Fruit fly (Drosophila melanogaster) whole organism, prepupa: Measurements from ENCODE around the gene Surf1.
A peak's percentile ranks its signal among the peaks of the same experiment; 100 is the strongest.

ENCODE experiments used
- Blimp-1 ChIP-seq: fragments of 200-800 bp; sonication (Bioruptor generic); optimal IDR thresholded peaks from 3 replicates; lab custom pipeline; 2017; ENCODE audit warnings: missing biosample characterization, missing genetic modification characterization, mild to moderate bottlenecking, moderate library complexity, missing genetic modification reagents
- CG10631 ChIP-seq: fragments of 200-800 bp; sonication (Bioruptor generic); optimal IDR thresholded peaks from 2 replicates; lab custom pipeline; 2016; ENCODE audit warnings: missing biosample characterization, missing genetic modification characterization
- CG11294 ChIP-seq: fragments of 200-800 bp; sonication (Bioruptor generic); IDR thresholded peaks from 2 replicates; pipeline ENCODE4 v1.3.6; 2022; ENCODE audit warnings: missing biosample characterization, missing genetic modification characterization
- CG11762 ChIP-seq: fragments of 200-800 bp; sonication (Bioruptor generic); optimal IDR thresholded peaks from 3 replicates; lab custom pipeline; 2016; ENCODE audit warnings: missing biosample characterization, missing genetic modification characterization; ENCODE audit not compliant: insufficient read depth
- CG16779 ChIP-seq: fragments of 200-800 bp; sonication (Bioruptor generic); optimal IDR thresholded peaks from 3 replicates; lab custom pipeline; 2017; ENCODE audit warnings: missing biosample characterization, mild to moderate bottlenecking, missing genetic modification characterization
- CG3032 ChIP-seq: fragments of 200-800 bp; optimal IDR thresholded peaks from 2 replicates; lab custom pipeline; 2019; ENCODE audit warnings: missing biosample characterization, mild to moderate bottlenecking, missing genetic modification characterization, moderate library complexity
- CG31627 ChIP-seq: fragments of 200-800 bp; sonication (Bioruptor generic); optimal IDR thresholded peaks from 3 replicates; lab custom pipeline; 2016; ENCODE audit warnings: missing biosample characterization, missing genetic modification characterization
- CG32006 ChIP-seq: fragments of 200-800 bp; sonication (Bioruptor generic); optimal IDR thresholded peaks from 3 replicates; lab custom pipeline; 2017; ENCODE audit warnings: missing biosample characterization, mild to moderate bottlenecking, missing genetic modification characterization
- CG34406 ChIP-seq: fragments of 200-800 bp; sonication (Bioruptor generic); optimal IDR thresholded peaks from 3 replicates; lab custom pipeline; 2016; ENCODE audit warnings: missing biosample characterization, missing genetic modification characterization
- CG3919 ChIP-seq: fragments of 200-800 bp; sonication (Bioruptor generic); optimal IDR thresholded peaks from 3 replicates; lab custom pipeline; 2016; ENCODE audit warnings: missing biosample characterization, missing genetic modification characterization
- CG6163 ChIP-seq: fragments of 200-800 bp; sonication (Bioruptor generic); IDR thresholded peaks from 3 replicates; pipeline ENCODE4 v1.3.6; 2022; ENCODE audit warnings: missing biosample characterization, missing genetic modification characterization
- CG6276 ChIP-seq: fragments of 200-800 bp; sonication (Bioruptor generic); optimal IDR thresholded peaks from 2 replicates; lab custom pipeline; 2017; ENCODE audit warnings: missing biosample characterization, mild to moderate bottlenecking, missing genetic modification characterization
- CG6792 ChIP-seq: fragments of 200-800 bp; sonication (Bioruptor generic); optimal IDR thresholded peaks from 3 replicates; lab custom pipeline; 2016; ENCODE audit warnings: missing biosample characterization, missing genetic modification characterization
- CG6854 ChIP-seq: fragments of 200-800 bp; sonication (Bioruptor generic); optimal IDR thresholded peaks from 2 replicates; lab custom pipeline; 2017; ENCODE audit warnings: missing biosample characterization, mild to moderate bottlenecking, missing genetic modification characterization
- CG7368 ChIP-seq: fragments of 200-800 bp; sonication (Bioruptor generic); optimal IDR thresholded peaks from 3 replicates; lab custom pipeline; 2016; ENCODE audit warnings: missing biosample characterization, missing genetic modification characterization
- CG8319 ChIP-seq: fragments of 200-800 bp; sonication (Bioruptor generic); optimal IDR thresholded peaks from 3 replicates; lab custom pipeline; 2016; ENCODE audit warnings: missing biosample characterization, missing genetic modification characterization
- CG8632 ChIP-seq: fragments of 200-800 bp; sonication (Bioruptor generic); optimal IDR thresholded peaks from 3 replicates; lab custom pipeline; 2016; ENCODE audit warnings: missing biosample characterization, missing genetic modification characterization
- CG9139 ChIP-seq: fragments of 200-800 bp; sonication (Bioruptor generic); optimal IDR thresholded peaks from 3 replicates; lab custom pipeline; 2017; ENCODE audit warnings: missing biosample characterization, mild to moderate bottlenecking, missing genetic modification characterization
- Eip78C ChIP-seq: fragments of 200-800 bp; sonication (Bioruptor generic); peaks from one replicate; lab custom pipeline; 2016; ENCODE audit warnings: missing biosample characterization, missing genetic modification characterization
- Eip93F ChIP-seq: fragments of 200-800 bp; sonication (Bioruptor generic); optimal IDR thresholded peaks from 2 replicates; lab custom pipeline; 2016; ENCODE audit warnings: missing biosample characterization, mild to moderate bottlenecking, missing genetic modification characterization
- Ets21C ChIP-seq: fragments of 200-800 bp; sonication (Bioruptor generic); optimal IDR thresholded peaks from 3 replicates; lab custom pipeline; 2016; ENCODE audit warnings: missing biosample characterization, missing genetic modification characterization
- Hr39 ChIP-seq: fragments of 200-800 bp; sonication (Bioruptor generic); optimal IDR thresholded peaks from 2 replicates; lab custom pipeline; 2016; ENCODE audit warnings: missing biosample characterization, missing genetic modification characterization
- Hr4 ChIP-seq: fragments of 200-800 bp; sonication (Bioruptor generic); optimal IDR thresholded peaks from 3 replicates; lab custom pipeline; 2016; ENCODE audit warnings: missing biosample characterization, missing genetic modification characterization
- Lpt ChIP-seq: fragments of 200-800 bp; sonication (Bioruptor generic); optimal IDR thresholded peaks from 3 replicates; lab custom pipeline; 2016; ENCODE audit warnings: missing biosample characterization, missing genetic modification characterization
- Met ChIP-seq: fragments of 200-800 bp; sonication (Bioruptor generic); optimal IDR thresholded peaks from 3 replicates; lab custom pipeline; 2016; ENCODE audit warnings: missing biosample characterization, missing genetic modification characterization
- OdsH ChIP-seq: fragments of 200-800 bp; sonication (Bioruptor generic); optimal IDR thresholded peaks from 3 replicates; lab custom pipeline; 2016; ENCODE audit warnings: missing biosample characterization, missing genetic modification characterization
- Smox ChIP-seq: fragments of 200-800 bp; sonication (Bioruptor generic); optimal IDR thresholded peaks from 3 replicates; lab custom pipeline; 2016; ENCODE audit warnings: missing biosample characterization, missing genetic modification characterization
- Sox102F ChIP-seq: fragments of 200-800 bp; sonication (Bioruptor generic); optimal IDR thresholded peaks from 2 replicates; lab custom pipeline; 2016; ENCODE audit warnings: missing biosample characterization, mild to moderate bottlenecking, missing genetic modification characterization
- Sox14 ChIP-seq: fragments of 200-800 bp; sonication (Bioruptor generic); optimal IDR thresholded peaks from 3 replicates; lab custom pipeline; 2016; ENCODE audit warnings: missing biosample characterization, missing genetic modification characterization
- Sox15 ChIP-seq: fragments of 200-800 bp; sonication (Bioruptor generic); optimal IDR thresholded peaks from 3 replicates; lab custom pipeline; 2016; ENCODE audit warnings: missing biosample characterization, missing genetic modification characterization
- achi ChIP-seq: fragments of 200-800 bp; sonication (Bioruptor generic); optimal IDR thresholded peaks from 3 replicates; lab custom pipeline; 2016; ENCODE audit warnings: missing biosample characterization, missing genetic modification characterization
- cyc ChIP-seq: fragments of 200-800 bp; sonication (Bioruptor generic); optimal IDR thresholded peaks from 3 replicates; lab custom pipeline; 2016; ENCODE audit warnings: missing biosample characterization, missing genetic modification characterization
- dac ChIP-seq: fragments of 200-800 bp; sonication (Bioruptor generic); optimal IDR thresholded peaks from 2 replicates; lab custom pipeline; 2017; ENCODE audit warnings: missing biosample characterization, mild to moderate bottlenecking, missing genetic modification characterization
- esn ChIP-seq: fragments of 200-800 bp; sonication (Bioruptor generic); optimal IDR thresholded peaks from 2 replicates; lab custom pipeline; 2016; ENCODE audit warnings: missing biosample characterization, mild to moderate bottlenecking, missing genetic modification characterization, moderate library complexity
- fd85E ChIP-seq: fragments of 200-800 bp; sonication (Bioruptor generic); optimal IDR thresholded peaks from 3 replicates; lab custom pipeline; 2016; ENCODE audit warnings: missing biosample characterization, missing genetic modification characterization
- fkh ChIP-seq: fragments of 200-800 bp; sonication (Bioruptor generic); optimal IDR thresholded peaks from 3 replicates; lab custom pipeline; 2017; ENCODE audit warnings: missing biosample characterization, mild to moderate bottlenecking, missing genetic modification characterization, moderate library complexity
- lz ChIP-seq: fragments of 200-800 bp; sonication (Bioruptor generic); optimal IDR thresholded peaks from 3 replicates; lab custom pipeline; 2016; ENCODE audit warnings: missing biosample characterization, missing genetic modification characterization
- pdm3 ChIP-seq: fragments of 200-800 bp; sonication (Bioruptor generic); optimal IDR thresholded peaks from 3 replicates; lab custom pipeline; 2016; ENCODE audit warnings: missing biosample characterization, missing genetic modification characterization
- salr ChIP-seq, 2 experiments: fragments of 200-800 bp; sonication (Bioruptor generic); optimal IDR thresholded peaks; 3 replicates each; lab custom pipeline; 2016 to 2018; ENCODE audit warnings: missing biosample characterization in 2 of 2, missing genetic modification characterization in 2 of 2, mild to moderate bottlenecking in 1 of 2
- ss ChIP-seq, 2 experiments: fragments of 200-800 bp; sonication (Bioruptor generic); optimal IDR thresholded peaks; 2 replicates in 1 of 2; 3 replicates in 1 of 2; lab custom pipeline; 2017 to 2018; ENCODE audit warnings: mild to moderate bottlenecking in 2 of 2, missing biosample characterization in 2 of 2, missing genetic modification characterization in 2 of 2, moderate library complexity in 1 of 2
- svp ChIP-seq: fragments of 200-800 bp; sonication (Bioruptor generic); peaks from one replicate; lab custom pipeline; 2016; ENCODE audit warnings: missing biosample characterization, missing genetic modification characterization
- topi ChIP-seq: fragments of 200-800 bp; sonication (Bioruptor generic); optimal IDR thresholded peaks from 3 replicates; lab custom pipeline; 2016; ENCODE audit warnings: missing biosample characterization, missing genetic modification characterization
- vri ChIP-seq: fragments of 200-800 bp; sonication (Bioruptor generic); optimal IDR thresholded peaks from 3 replicates; lab custom pipeline; 2016; ENCODE audit warnings: missing biosample characterization, mild to moderate bottlenecking, missing genetic modification characterization

Surf1 gene

DNA sequence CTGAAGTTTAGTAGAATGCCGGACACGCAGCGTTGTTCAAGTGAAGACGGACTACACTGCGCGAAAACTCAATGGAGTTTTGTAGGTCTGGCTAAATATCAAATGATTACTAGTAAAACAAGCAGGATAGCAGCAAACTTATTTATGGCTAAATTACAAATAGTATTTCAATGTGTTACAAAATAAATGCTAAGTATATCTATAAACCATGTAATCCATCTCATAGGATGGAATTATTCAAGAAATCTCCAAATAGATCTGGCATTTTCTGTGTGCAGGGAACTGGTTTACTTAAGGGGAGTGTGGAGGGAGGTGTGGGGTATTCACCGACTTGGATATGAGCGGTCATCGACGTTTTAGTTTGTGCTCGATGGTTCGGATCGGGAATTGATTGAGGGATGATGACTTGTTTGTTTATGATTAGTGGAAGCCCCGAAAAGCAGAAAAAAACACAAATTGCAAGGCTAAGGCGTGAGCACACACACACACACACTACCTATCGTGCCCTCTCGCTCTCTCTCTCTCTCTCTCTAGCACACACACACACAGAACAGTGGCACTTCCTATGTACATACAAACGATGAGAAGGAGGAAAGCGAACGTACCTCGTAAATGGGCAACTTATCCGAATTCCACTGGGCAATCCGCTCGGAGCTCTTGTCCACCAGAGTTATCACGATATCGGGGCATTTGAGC is 5.8 kb downstream of the Surf1 start (continued):
- TF ChIP-seq Sox15 (GFP tag; lab: Kevin White, UChicago) (peak; percentile 59), CG3032 (tag; lab: Kevin White, UChicago) (peak; percentile 80), cyc (GFP tag; lab: Kevin White, UChicago) (peak; percentile 24), CG6854 (GFP tag; lab: Kevin White, UChicago) (no peak), Lpt (GFP tag; lab: Kevin White, UChicago) (peak; percentile 69), CG34406 (GFP tag; lab: Kevin White, UChicago) (peak; percentile 68), achi (GFP tag; lab: Kevin White, UChicago) (peak; percentile 81), vri (GFP tag; lab: Kevin White, UChicago) (peak; percentile 59), Blimp-1 (GFP tag; lab: Kevin White, UChicago) (no peak), Smox (GFP tag; lab: Kevin White, UChicago) (peak; percentile 60), topi (GFP tag; lab: Kevin White, UChicago) (peak; percentile 61), Eip78C (GFP tag; lab: Kevin White, UChicago) (peak; percentile 97), lz (GFP tag; lab: Kevin White, UChicago) (peak; percentile 41), CG11762 (GFP tag; lab: Kevin White, UChicago) (peak; percentile 63), CG10631 (GFP tag; lab: Kevin White, UChicago) (peak; percentile 80), fd85E (GFP tag; lab: Kevin White, UChicago) (no peak), Sox102F (GFP tag; lab: Kevin White, UChicago) (peak; percentile 73), Hr4 (GFP tag; lab: Kevin White, UChicago) (peak; percentile 84), fkh (GFP tag; lab: Kevin White, UChicago) (peak; percentile 58), svp (GFP tag; lab: Kevin White, UChicago) (no peak), esn (GFP tag; lab: Kevin White, UChicago) (peak; percentile 70), Ets21C (peak; percentile 26), CG6276 (peak; percentile 81), CG7368 (GFP tag; lab: Kevin White, UChicago) (peak; percentile 57), Hr39 (peak; percentile 62), Sox14 (peak; percentile 82), CG11294 (GFP tag; lab: Robert Waterston, UW) (peak; percentile 35), OdsH (peak; percentile 83), CG6163 (GFP tag; lab: Robert Waterston, UW) (peak; percentile 69), CG8319 (GFP tag; lab: Kevin White, UChicago) (peak; percentile 35), CG32006 (GFP tag; lab: Kevin White, UChicago) (peak; percentile 87), Eip93F (GFP tag; lab: Kevin White, UChicago) (no peak), CG3919 (GFP tag; lab: Kevin White, UChicago) (peak; percentile 75), Met (peak; percentile 78), CG16779 (tag; lab: Kevin White, UChicago) (peak; percentile 30), pdm3 (GFP tag; lab: Kevin White, UChicago) (peak; percentile 84), CG9139 (GFP tag; lab: Kevin White, UChicago) (peak; percentile 22), CG6792 (GFP tag; lab: Kevin White, UChicago) (peak; percentile 70), CG8632 (GFP tag; lab: Kevin White, UChicago) (peak; percentile 78), salr (GFP tag; optimal IDR thresholded peaks at IDR 0.05; lab: Kevin White, UChicago) (peak; percentile 65 to 67), ss (GFP tag; optimal IDR thresholded peaks at IDR 0.05; lab: Kevin White, UChicago) (peak; percentile 77 to 89), CG31627 (GFP tag; lab: Kevin White, UChicago) (peak; percentile 61), dac (peak; percentile 66)
